Fruit fly (Drosophila melanogaster): Measurements from ENCODE around the gene CG43998.

DNA sequence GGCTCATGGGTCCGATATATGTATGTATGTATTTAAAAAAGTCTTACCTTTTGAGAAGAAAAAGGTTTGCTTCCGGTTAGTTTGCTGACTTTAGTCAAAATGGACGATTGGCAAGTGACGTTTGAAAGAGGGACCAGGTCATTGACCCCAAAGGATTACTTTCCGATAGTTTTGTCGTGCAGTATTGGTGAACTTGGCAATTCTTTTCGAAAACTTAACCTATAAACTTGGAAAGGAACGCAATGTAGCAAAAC is 4.6 kb upstream of the CG43998 start, which contains the start of gene RpS19b:
- TF ChIP-seq EcR (GFP tag; optimal IDR thresholded peaks at IDR 0.05) (no peak), psq (optimal IDR thresholded peaks at IDR 0.05) (no peak)
